Fruit fly (Drosophila melanogaster): ENCODE results near the gene CG42726.

DNA sequence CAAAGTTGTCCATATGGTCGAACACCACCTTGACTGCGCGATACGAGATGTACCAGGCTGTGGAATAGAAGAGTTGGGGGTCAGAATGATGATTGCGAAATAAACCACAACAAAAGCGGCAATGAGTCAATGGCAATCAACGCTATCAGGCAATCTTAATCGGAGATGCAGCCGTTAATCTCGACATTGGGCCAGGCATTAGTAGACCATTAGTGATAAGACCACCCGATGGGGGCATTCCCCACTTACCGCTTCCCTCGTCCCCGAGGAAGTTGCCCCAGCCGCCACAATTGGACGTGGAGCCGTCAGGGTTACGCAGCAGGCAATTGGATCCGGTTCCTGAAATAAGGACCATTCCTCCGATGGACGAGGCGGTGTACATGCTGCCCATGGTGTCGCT is 8.7 kb upstream of the CG42726 start:
- TF ChIP-seq pan (optimal IDR thresholded peaks at IDR 0.05) (no peak), EcR (GFP tag; optimal IDR thresholded peaks at IDR 0.05) (no peak), usp (GFP tag; optimal IDR thresholded peaks at IDR 0.05) (no peak), psq (optimal IDR thresholded peaks at IDR 0.05) (no peak), Dll (optimal IDR thresholded peaks at IDR 0.05) (no peak)
